Fruit fly (Drosophila melanogaster) whole organism, embryonic: ENCODE measurements around the gene CG8097.
A peak's percentile ranks its signal among the peaks of the same experiment; 100 is the strongest.

Experiments
- Ada2b ChIP-seq: fragments of 200-800 bp; sonication (Bioruptor generic); IDR thresholded peaks from 2 replicates; pipeline ENCODE4 v1.3.6; 2022; ENCODE audit warnings: missing biosample characterization, missing genetic modification characterization
- Awh ChIP-seq: fragments of 200-800 bp; sonication (Bioruptor generic); IDR thresholded peaks from 2 replicates; pipeline ENCODE4, ENCODE4 v1.3.6; 2022; ENCODE audit warnings: missing biosample characterization, missing genetic modification characterization
- CG11247 ChIP-seq: fragments of 200-800 bp; sonication (Bioruptor generic); IDR thresholded peaks from 2 replicates; pipeline ENCODE4 v1.3.6; 2022; ENCODE audit warnings: missing biosample characterization, missing genetic modification characterization
- CG11504 ChIP-seq: fragments of 200-800 bp; sonication (Bioruptor generic); optimal IDR thresholded peaks from 3 replicates; lab custom pipeline; 2019; ENCODE audit warnings: missing biosample characterization, mild to moderate bottlenecking, missing genetic modification characterization, moderate library complexity
- CG11695 ChIP-seq: fragments of 200-800 bp; sonication (Bioruptor generic); IDR thresholded peaks from 3 replicates; pipeline ENCODE4 v1.3.6; 2022; ENCODE audit warnings: missing biosample characterization, missing genetic modification characterization
- CG11696 ChIP-seq: fragments of 200-800 bp; sonication (Bioruptor generic); IDR thresholded peaks from 2 replicates; pipeline ENCODE4 v1.3.6; 2022; ENCODE audit warnings: missing biosample characterization, missing genetic modification characterization
- CG12744 ChIP-seq: fragments of 200-800 bp; sonication (Bioruptor generic); optimal IDR thresholded peaks from 2 replicates; lab custom pipeline; 2016; ENCODE audit warnings: missing biosample characterization, missing genetic modification characterization
- CG14667 ChIP-seq: fragments of 200-800 bp; sonication (Bioruptor generic); IDR thresholded peaks from 2 replicates; pipeline ENCODE4 v1.3.6; 2022; ENCODE audit warnings: missing biosample characterization, missing genetic modification characterization
- CG17359 ChIP-seq: fragments of 200-800 bp; sonication (Bioruptor generic); optimal IDR thresholded peaks from 3 replicates; lab custom pipeline; 2018; ENCODE audit warnings: missing biosample characterization, mild to moderate bottlenecking, missing genetic modification characterization, moderate library complexity
- CG3163 ChIP-seq: fragments of 200-800 bp; sonication (Bioruptor generic); optimal IDR thresholded peaks from 3 replicates; lab custom pipeline; 2016; ENCODE audit warnings: missing biosample characterization, missing genetic modification characterization
- CG33557 ChIP-seq: fragments of 200-800 bp; sonication (Bioruptor generic); optimal IDR thresholded peaks from 2 replicates; lab custom pipeline; 2019; ENCODE audit warnings: missing biosample characterization, mild to moderate bottlenecking, missing genetic modification characterization, moderate library complexity
- CG43689 ChIP-seq: fragments of 200-800 bp; sonication (Bioruptor generic); IDR thresholded peaks from 2 replicates; pipeline ENCODE4 v1.3.6; 2022; ENCODE audit warnings: missing biosample characterization, missing genetic modification characterization
- CG6654 ChIP-seq: fragments of 200-800 bp; sonication (Bioruptor generic); optimal IDR thresholded peaks from 2 replicates; lab custom pipeline; 2017; ENCODE audit warnings: missing biosample characterization, mild to moderate bottlenecking, missing genetic modification characterization
- CG7928 ChIP-seq: fragments of 200-800 bp; sonication (Bioruptor generic); optimal IDR thresholded peaks from 2 replicates; lab custom pipeline; 2017; ENCODE audit warnings: missing biosample characterization, mild to moderate bottlenecking, missing genetic modification characterization
- CG8290 ChIP-seq, 3 experiments: fragments of 200-800 bp; sonication (Bioruptor generic); optimal IDR thresholded peaks; 2 replicates each; lab custom pipeline; 2016 to 2019; ENCODE audit warnings: missing biosample characterization in 3 of 3, missing genetic modification characterization in 3 of 3, mild to moderate bottlenecking in 2 of 3, moderate library complexity in 1 of 3
- CG9609 ChIP-seq: fragments of 200-800 bp; sonication (Bioruptor generic); optimal IDR thresholded peaks from 3 replicates; lab custom pipeline; 2016; ENCODE audit warnings: missing biosample characterization, missing genetic modification characterization
- Dad ChIP-seq: fragments of 200-800 bp; sonication (Bioruptor generic); optimal IDR thresholded peaks from 3 replicates; lab custom pipeline; 2016; ENCODE audit warnings: missing biosample characterization, missing genetic modification characterization
- Dll ChIP-seq: fragments of 200-800 bp; sonication (Bioruptor generic); IDR thresholded peaks from 4 replicates; pipeline ENCODE4 v1.3.6; 2022; ENCODE audit warnings: missing biosample characterization, missing genetic modification characterization; ENCODE audit not compliant: partially characterized antibody
- Fer1 ChIP-seq: fragments of 200-800 bp; sonication (Bioruptor generic); optimal IDR thresholded peaks from 2 replicates; lab custom pipeline; 2017; ENCODE audit warnings: missing biosample characterization, mild to moderate bottlenecking, missing genetic modification characterization
- HHEX ChIP-seq: fragments of 200-800 bp; sonication (Bioruptor generic); optimal IDR thresholded peaks from 3 replicates; lab custom pipeline; 2017; ENCODE audit warnings: missing biosample characterization, mild to moderate bottlenecking, missing genetic modification characterization, missing genetic modification reagents
- Lhr ChIP-seq: fragments of 200-800 bp; sonication (Bioruptor generic); optimal IDR thresholded peaks from 3 replicates; lab custom pipeline; 2017; ENCODE audit warnings: mild to moderate bottlenecking, missing biosample characterization, missing genetic modification reagents, missing genetic modification characterization
- Lim3 ChIP-seq: fragments of 200-800 bp; sonication (Bioruptor generic); IDR thresholded peaks from 2 replicates; pipeline ENCODE4 v1.3.6; 2022; ENCODE audit warnings: missing biosample characterization, missing genetic modification characterization
- Mad ChIP-seq: fragments of 200-800 bp; sonication (Bioruptor generic); optimal IDR thresholded peaks from 2 replicates; lab custom pipeline; 2016; ENCODE audit warnings: missing biosample characterization, missing genetic modification characterization
- NC2β ChIP-seq: fragments of 200-800 bp; sonication (Bioruptor generic); optimal IDR thresholded peaks from 2 replicates; lab custom pipeline; 2016; ENCODE audit warnings: missing biosample characterization, missing genetic modification characterization
- NfI ChIP-seq: fragments of 200-800 bp; sonication (Bioruptor generic); optimal IDR thresholded peaks from 3 replicates; lab custom pipeline; 2018; ENCODE audit warnings: missing biosample characterization, mild to moderate bottlenecking, missing genetic modification characterization, moderate library complexity
- aop ChIP-seq: fragments of 200-800 bp; sonication (Bioruptor generic); IDR thresholded peaks from 2 replicates; pipeline ENCODE4 v1.3.6; 2022; ENCODE audit warnings: missing biosample characterization, missing genetic modification characterization
- btn ChIP-seq: fragments of 200-800 bp; sonication (Bioruptor generic); optimal IDR thresholded peaks from 2 replicates; lab custom pipeline; 2016; ENCODE audit warnings: missing biosample characterization, missing genetic modification characterization
- cad ChIP-seq: fragments of >200 bp; optimal IDR thresholded peaks from 2 replicates; lab custom pipeline; 2017; ENCODE audit warnings: missing biosample characterization, missing genetic modification characterization
- crc ChIP-seq: fragments of 200-800 bp; sonication (Bioruptor generic); optimal IDR thresholded peaks from 2 replicates; lab custom pipeline; 2016; ENCODE audit warnings: missing biosample characterization, missing genetic modification characterization
- cwo ChIP-seq: fragments of 200-800 bp; sonication (Bioruptor generic); optimal IDR thresholded peaks from 3 replicates; lab custom pipeline; 2017; ENCODE audit warnings: missing biosample characterization, missing genetic modification characterization, mild to moderate bottlenecking, moderate library complexity, missing genetic modification reagents
- dmrt11E ChIP-seq: fragments of 200-800 bp; sonication (Bioruptor generic); optimal IDR thresholded peaks from 3 replicates; lab custom pipeline; 2018; ENCODE audit warnings: missing biosample characterization, mild to moderate bottlenecking, missing genetic modification characterization, moderate library complexity
- exex ChIP-seq: fragments of 200-800 bp; sonication (Bioruptor generic); optimal IDR thresholded peaks from 4 replicates; lab custom pipeline; 2018; ENCODE audit warnings: missing biosample characterization, mild to moderate bottlenecking, missing genetic modification characterization, moderate library complexity
- gce ChIP-seq: fragments of 200-800 bp; sonication (Bioruptor generic); IDR thresholded peaks from 3 replicates; pipeline ENCODE4 v1.3.6; 2022; ENCODE audit warnings: missing biosample characterization, missing genetic modification characterization
- hkb ChIP-seq, 2 experiments: fragments of 200-800 bp in 1 of 2; fragments of >200 bp in 1 of 2; sonication (Bioruptor generic) in 1 of 2; IDR thresholded peaks in 1 of 2; optimal IDR thresholded peaks in 1 of 2; 2 replicates each; pipeline versions ENCODE4 v1.3.6 to Lab custom; 2017 to 2022; ENCODE audit warnings: missing biosample characterization in 1 of 2, missing genetic modification characterization in 1 of 2
- lab ChIP-seq: fragments of 200-800 bp; sonication (Bioruptor generic); optimal IDR thresholded peaks from 3 replicates; lab custom pipeline; 2017; ENCODE audit warnings: missing biosample characterization, missing genetic modification characterization, mild to moderate bottlenecking, moderate library complexity, missing genetic modification reagents
- lbe ChIP-seq: fragments of 200-800 bp; sonication (Bioruptor generic); optimal IDR thresholded peaks from 2 replicates; lab custom pipeline; 2016; ENCODE audit warnings: missing biosample characterization, mild to moderate bottlenecking, missing genetic modification characterization
- otp ChIP-seq: fragments of 200-800 bp; sonication (Bioruptor generic); IDR thresholded peaks from 3 replicates; pipeline ENCODE4, ENCODE4 v1.3.6; 2022; ENCODE audit warnings: missing biosample characterization, missing genetic modification characterization
- phol ChIP-seq: fragments of 200-800 bp; sonication (Bioruptor generic); optimal IDR thresholded peaks from 3 replicates; lab custom pipeline; 2018; ENCODE audit warnings: missing biosample characterization, mild to moderate bottlenecking, missing genetic modification characterization, moderate library complexity
- pita ChIP-seq: fragments of 200-800 bp; sonication (Bioruptor generic); optimal IDR thresholded peaks from 2 replicates; lab custom pipeline; 2017; ENCODE audit warnings: missing biosample characterization, mild to moderate bottlenecking, missing genetic modification characterization
- prd ChIP-seq, 3 experiments: fragments of >200 bp in 2 of 3; fragments of 200-800 bp in 1 of 3; sonication (Bioruptor generic) in 1 of 3; optimal IDR thresholded peaks in 2 of 3; IDR thresholded peaks in 1 of 3; 2 replicates in 2 of 3; 3 replicates in 1 of 3; pipeline versions ENCODE4 v1.3.6 to Lab custom; 2017 to 2022; ENCODE audit warnings: missing biosample characterization in 1 of 3, missing genetic modification characterization in 1 of 3
- ro ChIP-seq: fragments of 200-800 bp; sonication (Bioruptor generic); IDR thresholded peaks from 2 replicates; pipeline ENCODE4 v1.3.6; 2022; ENCODE audit warnings: missing biosample characterization, missing genetic modification characterization
- so ChIP-seq: fragments of 200-800 bp; sonication (Bioruptor generic); IDR thresholded peaks from 3 replicates; pipeline ENCODE4 v1.3.6; 2022; ENCODE audit warnings: missing biosample characterization, missing genetic modification characterization
- sr ChIP-seq: fragments of 200-800 bp; sonication (Bioruptor generic); IDR thresholded peaks from 3 replicates; pipeline ENCODE4 v1.3.6; 2022; ENCODE audit warnings: missing biosample characterization, missing genetic modification characterization
- stc ChIP-seq: fragments of 200-800 bp; sonication (Bioruptor generic); IDR thresholded peaks from 2 replicates; pipeline ENCODE4 v1.3.6; 2022; ENCODE audit warnings: missing biosample characterization, missing genetic modification characterization
- trem ChIP-seq: fragments of 200-800 bp; optimal IDR thresholded peaks from 3 replicates; lab custom pipeline; 2019; ENCODE audit warnings: missing biosample characterization, mild to moderate bottlenecking, missing genetic modification characterization, moderate library complexity
- ttk ChIP-seq: fragments of 200-800 bp; sonication (Bioruptor generic); IDR thresholded peaks from 2 replicates; pipeline ENCODE4 v2.1.2; 2022; ENCODE audit warnings: missing biosample characterization, missing genetic modification characterization
- unc-4 ChIP-seq: fragments of 200-800 bp; sonication (Bioruptor generic); IDR thresholded peaks from 2 replicates; pipeline ENCODE4 v1.3.6; 2022; ENCODE audit warnings: missing biosample characterization, missing genetic modification characterization; ENCODE audit not compliant: partially characterized antibody
- wdn ChIP-seq: fragments of 200-800 bp; sonication (Bioruptor generic); IDR thresholded peaks from 2 replicates; pipeline ENCODE4 v1.3.6; 2022; ENCODE audit warnings: missing biosample characterization, missing genetic modification characterization
- zfh2 ChIP-seq: fragments of 200-800 bp; sonication (Bioruptor generic); optimal IDR thresholded peaks from 2 replicates; lab custom pipeline; 2016; ENCODE audit warnings: missing biosample characterization, missing genetic modification characterization

The CG8097 gene

dm6 chrX:15599697-15600096, 16.7 kb downstream of the CG8097 start:
- TF ChIP-seq CG11247 (GFP tag; lab: Robert Waterston, UW) (0 out of 2 replicates have a peak, but pooled peaks have one; percentile 39), exex (tag; lab: Kevin White, UChicago) (no peak), cwo (GFP tag; lab: Kevin White, UChicago) (peak; percentile 22), CG14667 (GFP tag; lab: Robert Waterston, UW) (peak; percentile 51), prd (optimal IDR thresholded peaks at IDR 0.05; lab: Kevin White, UChicago) (no peak), prd (GFP tag; IDR thresholded peaks at IDR 0.05; lab: Robert Waterston, UW) (peak; percentile 64), Dad (GFP tag; lab: Kevin White, UChicago) (peak; percentile 23), Dll (no peak), dmrt11E (no peak), lab (peak; percentile 59), hkb (optimal IDR thresholded peaks at IDR 0.05; lab: Kevin White, UChicago) (no peak), hkb (GFP tag; IDR thresholded peaks at IDR 0.05; lab: Robert Waterston, UW) (peak; percentile 63; the same call in 1 of the 2 replicates), pita (GFP tag; lab: Kevin White, UChicago) (no peak), stc (GFP tag; lab: Robert Waterston, UW) (peak; percentile 62), cad (GFP tag; lab: Kevin White, UChicago) (no peak), ro (peak; percentile 26; the same call in 1 of the 2 replicates), HHEX (GFP tag; lab: Kevin White, UChicago) (peak; percentile 12), CG33557 (GFP tag; lab: Kevin White, UChicago) (no peak), unc-4 (GFP tag; lab: Robert Waterston, UW) (no peak), CG43689 (GFP tag; lab: Robert Waterston, UW) (no peak), Fer1 (GFP tag; lab: Kevin White, UChicago) (peak; percentile 61), CG17359 (tag; lab: Kevin White, UChicago) (peak; percentile 72), Lim3 (GFP tag; lab: Robert Waterston, UW) (no peak), CG11695 (GFP tag; lab: Robert Waterston, UW) (peak; percentile 52; the same call in 1 of the 3 replicates), CG9609 (GFP tag; lab: Kevin White, UChicago) (peak; percentile 51), Lhr (GFP tag; lab: Kevin White, UChicago) (no peak), lbe (no peak), ttk (peak; percentile 45; the same call in 1 of the 2 replicates), Ada2b (GFP tag; lab: Robert Waterston, UW) (peak; percentile 52; the same call in 1 of the 2 replicates), trem (tag; lab: Kevin White, UChicago) (no peak), aop (GFP tag; lab: Robert Waterston, UW) (no peak), NfI (GFP tag; lab: Kevin White, UChicago) (peak; percentile 45), CG12744 (GFP tag; lab: Kevin White, UChicago) (peak; percentile 7), CG11504 (tag; lab: Kevin White, UChicago) (peak; percentile 84), wdn (GFP tag; lab: Robert Waterston, UW) (peak; percentile 35; the same call in 1 of the 2 replicates), so (GFP tag; lab: Robert Waterston, UW) (no peak), otp (GFP tag; lab: Robert Waterston, UW) (0 out of 3 replicates have a peak, but pooled peaks have one; percentile 29), CG3163 (GFP tag; lab: Kevin White, UChicago) (peak; percentile 6), crc (peak; percentile 32), btn (GFP tag; lab: Kevin White, UChicago) (peak; percentile 26), CG7928 (GFP tag; lab: Kevin White, UChicago) (peak; percentile 14), Mad (GFP tag; lab: Kevin White, UChicago) (no peak), gce (GFP tag; lab: Robert Waterston, UW) (peak; percentile 61; the same call in 1 of the 3 replicates), CG6654 (GFP tag; lab: Kevin White, UChicago) (no peak), sr (GFP tag; lab: Robert Waterston, UW) (no peak), phol (tag; lab: Kevin White, UChicago) (peak; percentile 60), zfh2 (GFP tag; lab: Kevin White, UChicago) (peak; percentile 47), CG8290 (GFP tag; optimal IDR thresholded peaks at IDR 0.05; lab: Kevin White, UChicago) (no peak), CG8290 (tag; optimal IDR thresholded peaks at IDR 0.05; lab: Kevin White, UChicago) (peak in 1 of 2 experiments; percentile 78), NC2β (peak; percentile 10), Awh (GFP tag; lab: Robert Waterston, UW) (no peak), CG11696 (GFP tag; lab: Robert Waterston, UW) (no peak)
